Fruit fly (Drosophila melanogaster): ENCODE results near the gene CG15535.

DNA sequence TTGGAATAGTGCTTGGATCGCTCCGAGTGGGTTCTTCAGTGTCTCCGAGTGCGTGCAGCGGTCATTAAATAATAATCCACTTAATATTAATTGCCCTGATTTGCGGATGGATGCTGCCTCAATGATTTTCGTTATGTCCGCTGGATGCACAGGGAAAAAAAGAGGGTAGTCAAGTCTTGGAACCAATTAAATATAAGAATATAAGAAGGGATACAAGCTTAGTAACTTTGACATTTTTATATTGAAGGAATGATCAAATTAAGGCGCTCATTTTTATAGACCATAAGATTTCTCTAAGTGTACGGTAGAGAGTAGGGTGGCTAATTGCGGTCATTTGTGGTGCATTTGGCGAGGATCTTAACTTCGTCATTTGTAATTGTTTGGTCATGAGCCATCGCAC is 31.8 kb downstream of the CG15535 start:
- TF ChIP-seq CG8478 (optimal IDR thresholded peaks at IDR 0.05) (no peak), CTCF (optimal IDR thresholded peaks at IDR 0.05) (no peak)

All from S2 (cell line).